Fruit fly (Drosophila melanogaster): ENCODE measurements around the gene CG5850.

- TF ChIP-seq EcR (GFP tag; optimal IDR thresholded peaks at IDR 0.05) (peak in 1 of 2 experiments; percentile 3), pan (optimal IDR thresholded peaks at IDR 0.05) (no peak), CG8478 (optimal IDR thresholded peaks at IDR 0.05) (no peak), psq (optimal IDR thresholded peaks at IDR 0.05) (no peak), usp (GFP tag; optimal IDR thresholded peaks at IDR 0.05) (no peak)
These were observed 22.9 kb upstream of the CG5850 start for dm6 chr2L:9986402-9987350.

Measured in whole organism.